Worm (Caenorhabditis elegans): ENCODE data around the gene srx-66.

srx-66 gene

DNA sequence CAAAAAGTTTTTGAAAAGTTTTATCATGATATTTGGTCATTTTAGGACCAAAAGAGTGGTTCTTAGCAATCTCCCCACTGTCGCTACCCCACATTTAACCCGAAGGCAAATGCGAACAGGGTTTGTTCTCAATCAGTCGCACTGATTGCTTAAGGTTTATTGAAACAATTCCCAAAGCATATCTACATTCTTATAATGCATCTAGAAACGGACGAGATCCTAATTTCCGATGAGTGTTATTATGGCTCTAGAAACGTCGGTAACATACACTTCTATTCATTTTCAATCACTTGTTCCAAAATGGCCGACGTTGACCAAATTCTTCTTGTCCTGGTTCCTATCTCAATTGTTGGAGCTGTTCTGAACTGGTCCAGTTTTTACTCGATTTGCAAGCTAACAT is 2.2 kb downstream of the srx-66 start, which contains the start of gene srx-65:
Gene srx-65, plus strand, starts transcription at position 301 of the 400 bp plus-strand sequence.
- TF ChIP-seq ceh-9 (tag; optimal IDR thresholded peaks at IDR 0.05): no peak
- no peak for TF ChIP-seq sdc-2 (tag; optimal IDR thresholded peaks at IDR 0.05)
- TF ChIP-seq tbx-7 (tag; optimal IDR thresholded peaks at IDR 0.05): no peak
- TF ChIP-seq ceh-2 (tag; optimal IDR thresholded peaks at IDR 0.05): no peak
- TF ChIP-seq ceh-48 (tag; optimal IDR thresholded peaks at IDR 0.05): no peak
- no peak for TF ChIP-seq dve-1 (tag; optimal IDR thresholded peaks at IDR 0.05)
- TF ChIP-seq dmd-4 (tag; optimal IDR thresholded peaks at IDR 0.05; ENCODE audit: borderline replicate concordance): no peak
- TF ChIP-seq ceh-14 (tag; optimal IDR thresholded peaks at IDR 0.05): no peak
- no peak for TF ChIP-seq pros-1 (tag; optimal IDR thresholded peaks at IDR 0.05)
- no peak for TF ChIP-seq elt-4 (tag; optimal IDR thresholded peaks at IDR 0.05)
- TF ChIP-seq unc-55 (GFP tag; optimal IDR thresholded peaks at IDR 0.05): no peak
- no peak for TF ChIP-seq nhr-11 (tag; optimal IDR thresholded peaks at IDR 0.05)
- no peak for TF ChIP-seq ceh-45 (GFP tag; IDR thresholded peaks at IDR 0.05)
- no peak for TF ChIP-seq nfya-1 (tag; optimal IDR thresholded peaks at IDR 0.05)
- TF ChIP-seq elt-2 (tag; optimal IDR thresholded peaks at IDR 0.05): no peak
- no peak for TF ChIP-seq T23F11.4 (GFP tag; optimal IDR thresholded peaks at IDR 0.05)
- TF ChIP-seq sox-4 (tag; optimal IDR thresholded peaks at IDR 0.05): no peak

DNA sequence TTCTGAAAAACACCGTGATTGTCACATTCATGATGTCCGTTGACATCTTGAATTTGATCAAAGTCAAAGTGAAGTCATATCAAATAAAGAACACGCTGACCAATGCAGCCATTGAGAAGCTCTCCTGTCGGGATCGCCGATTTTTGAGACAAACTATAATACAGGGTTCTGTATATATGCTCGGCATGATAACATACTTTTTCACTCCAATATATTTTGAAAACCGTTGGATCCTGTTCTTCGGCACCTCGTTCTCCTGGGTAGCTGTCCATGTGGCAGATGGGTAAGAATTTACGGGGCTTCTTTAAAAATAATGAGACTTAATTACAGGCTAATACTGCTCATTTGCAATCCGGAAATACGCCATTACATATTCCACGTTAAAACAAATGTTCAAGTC is 3.2 kb downstream of the srx-66 start:
- TF ChIP-seq madf-2 (tag; optimal IDR thresholded peaks at IDR 0.05) (no peak), ceh-9 (tag; optimal IDR thresholded peaks at IDR 0.05) (no peak), zip-5 (tag; optimal IDR thresholded peaks at IDR 0.05) (no peak), nfya-1 (tag; optimal IDR thresholded peaks at IDR 0.05) (no peak), tbx-7 (tag; optimal IDR thresholded peaks at IDR 0.05) (no peak), ceh-45 (GFP tag; IDR thresholded peaks at IDR 0.05) (no peak), che-1 (tag; optimal IDR thresholded peaks at IDR 0.05) (no peak), pax-1 (tag; optimal IDR thresholded peaks at IDR 0.05) (no peak), elt-2 (tag; optimal IDR thresholded peaks at IDR 0.05) (no peak), tbx-2 (tag; optimal IDR thresholded peaks at IDR 0.05) (no peak), npax-4 (tag; optimal IDR thresholded peaks at IDR 0.05) (no peak), C08G9.2 (tag; optimal IDR thresholded peaks at IDR 0.05) (no peak), ets-4 (tag; optimal IDR thresholded peaks at IDR 0.05) (no peak), C38D4.7 (GFP tag; optimal IDR thresholded peaks at IDR 0.05) (no peak), ztf-16 (tag; optimal IDR thresholded peaks at IDR 0.05) (no peak), hlh-8 (tag; optimal IDR thresholded peaks at IDR 0.05) (no peak)

DNA sequence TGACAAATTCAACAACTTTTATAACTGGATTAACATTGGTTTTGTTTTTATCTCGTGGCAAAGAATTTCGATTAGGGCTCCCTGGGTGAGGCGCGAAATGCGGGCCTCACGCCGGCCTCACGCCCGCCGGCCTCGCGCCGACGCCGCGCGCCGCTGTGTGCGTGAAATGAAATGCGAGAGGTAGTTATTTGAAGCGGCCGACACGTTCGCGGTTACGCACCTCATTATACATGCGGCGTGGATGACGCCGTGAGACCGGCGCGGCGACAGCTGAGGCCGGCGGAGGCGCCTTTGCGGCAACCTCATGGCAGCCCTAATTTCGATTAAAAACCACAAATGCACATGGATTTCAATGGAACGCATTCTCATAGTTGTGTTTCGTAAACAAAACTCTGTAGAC is 8.1 kb downstream of the srx-66 start:
- TF ChIP-seq K09A11.1 (tag; optimal IDR thresholded peaks at IDR 0.05; ENCODE audit: insufficient read depth) (no peak), sox-2 (GFP tag; IDR thresholded peaks at IDR 0.05) (no peak), K02D7.2 (tag; optimal IDR thresholded peaks at IDR 0.05) (no peak), pat-9 (tag; optimal IDR thresholded peaks at IDR 0.05) (no peak), nfya-1 (tag; optimal IDR thresholded peaks at IDR 0.05) (no peak), ceh-31 (tag; optimal IDR thresholded peaks at IDR 0.05) (no peak), pag-3 (tag; optimal IDR thresholded peaks at IDR 0.05; ENCODE audit: borderline replicate concordance) (no peak), T23F11.4 (GFP tag; optimal IDR thresholded peaks at IDR 0.05) (no peak)

DNA sequence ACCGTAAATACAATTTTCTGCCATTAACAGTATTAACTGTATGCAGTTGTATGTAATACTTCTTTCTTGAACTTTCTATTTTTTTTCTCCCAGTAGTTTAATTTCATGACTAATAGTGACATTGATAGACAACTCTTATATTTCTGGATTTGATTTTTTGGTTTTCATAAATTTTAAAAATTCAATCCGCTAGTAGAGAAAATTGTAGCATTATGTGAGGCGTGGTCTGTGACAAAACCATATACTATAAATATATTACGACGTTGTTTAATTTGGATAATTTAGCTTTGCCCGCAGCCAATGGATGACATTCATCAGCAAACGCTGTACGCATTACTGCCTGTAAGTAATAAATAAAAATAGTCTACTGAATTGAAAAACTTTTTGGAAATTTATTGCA is 9.7 kb downstream of the srx-66 start, which contains the start of gene srx-64:
Gene srx-64, plus strand, starts transcription at position 301 of the 400 bp plus-strand sequence.
- no peak for TF ChIP-seq Y22D7AL.16 (tag; optimal IDR thresholded peaks at IDR 0.05)

DNA sequence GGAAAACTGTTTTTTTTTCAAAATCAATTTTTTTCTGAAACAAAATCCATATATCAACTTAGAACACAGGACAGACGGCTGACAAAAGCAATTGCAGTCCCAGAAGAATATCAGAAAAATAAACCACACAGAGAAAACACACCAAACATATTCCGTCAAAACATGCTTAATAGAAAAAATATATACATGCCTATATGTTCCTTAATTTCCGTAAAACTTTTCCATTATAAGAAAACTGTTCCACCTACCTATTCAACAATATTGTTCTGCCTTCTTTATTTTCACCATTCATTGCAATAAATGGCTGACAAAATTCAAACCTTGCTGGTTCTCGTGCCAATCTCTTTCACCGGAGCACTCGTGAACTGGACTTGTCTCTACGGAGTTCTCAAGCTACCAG is 11.9 kb downstream of the srx-66 start, which contains the start of gene srx-63:
Gene srx-63, plus strand, starts transcription at position 301 of the 400 bp plus-strand sequence.
- no peak for TF ChIP-seq ref-2 (tag; optimal IDR thresholded peaks at IDR 0.05)
- TF ChIP-seq nfya-1 (tag; optimal IDR thresholded peaks at IDR 0.05): no peak
- no peak for TF ChIP-seq fkh-6 (tag; optimal IDR thresholded peaks at IDR 0.05)
- no peak for TF ChIP-seq elt-2 (tag; optimal IDR thresholded peaks at IDR 0.05)
- TF ChIP-seq madf-2 (tag; optimal IDR thresholded peaks at IDR 0.05): no peak
- no peak for TF ChIP-seq ceh-19 (GFP tag; optimal IDR thresholded peaks at IDR 0.05)
- TF ChIP-seq unc-42 (tag; optimal IDR thresholded peaks at IDR 0.05): no peak
- TF ChIP-seq nhr-11 (tag; optimal IDR thresholded peaks at IDR 0.05): no peak
- TF ChIP-seq pat-9 (tag; optimal IDR thresholded peaks at IDR 0.05): no peak
- TF ChIP-seq che-1 (tag; optimal IDR thresholded peaks at IDR 0.05): no peak
- no peak for TF ChIP-seq ceh-9 (tag; optimal IDR thresholded peaks at IDR 0.05)
- no peak for TF ChIP-seq ceh-6 (GFP tag; optimal IDR thresholded peaks at IDR 0.05)
- no peak for TF ChIP-seq F13H6.1 (tag; optimal IDR thresholded peaks at IDR 0.05)

Measured in whole organism, late embryonic.